Worm (Caenorhabditis elegans) whole organism, L4/young adult: ENCODE measurements around the gene R04B3.2.

ENCODE experiments used
- W03F9.2 ChIP-seq: fragments of 150-350 bp; optimal IDR thresholded peaks from 2 replicates; lab custom pipeline; 2014; ENCODE audit warnings: missing biosample characterization, missing genetic modification characterization
- dao-5 ChIP-seq: sonication (generic microtip); optimal IDR thresholded peaks from 2 replicates; lab custom pipeline; 2016; ENCODE audit warnings: missing genotype, missing genetic modification characterization, moderate library complexity, missing compliant biosample characterization
- him-1 ChIP-seq: sonication (generic microtip); optimal IDR thresholded peaks from 2 replicates; lab custom pipeline; 2016; ENCODE audit warnings: missing genotype, missing genetic modification reagents, missing genetic modification characterization, missing compliant biosample characterization

DNA sequence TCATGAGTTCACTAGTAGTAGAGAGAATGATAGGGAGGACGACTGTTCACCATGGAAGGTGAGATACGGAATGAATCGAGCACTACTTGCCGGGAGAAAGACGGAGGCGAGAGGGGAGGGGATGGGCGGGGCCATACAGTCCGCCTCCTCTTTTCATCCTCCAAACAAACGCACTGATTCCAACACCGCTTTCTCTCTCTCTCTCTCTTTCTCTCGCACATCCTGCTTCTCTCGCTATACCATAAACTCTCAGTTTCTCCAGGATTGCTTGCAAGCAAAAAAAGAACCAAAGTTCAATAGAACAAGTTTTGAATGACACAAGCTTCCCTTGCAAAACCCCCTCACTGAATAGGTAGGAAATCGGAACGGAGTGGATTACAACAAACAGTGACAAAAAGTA lies 38.2 kb downstream of the R04B3.2 start:
- no peak for TF ChIP-seq him-1
- TF ChIP-seq dao-5 (tag; lab: Kevin White, UChicago) = no peak
- no peak for TF ChIP-seq W03F9.2 (tag; lab: Kevin White, UChicago)
